Worm (Caenorhabditis elegans) whole organism, L4 larva: ENCODE results near the gene fbxc-54.

Source experiments
- ZK546.5 ChIP-seq, 2 experiments: sonication (generic microtip); optimal IDR thresholded peaks; 2 replicates each; lab custom pipeline; 2017; ENCODE audit warnings: missing biosample characterization in 2 of 2, missing genetic modification characterization in 2 of 2
- fkh-10 ChIP-seq: fragments of 150-350 bp; optimal IDR thresholded peaks from 2 replicates; lab custom pipeline; 2014; ENCODE audit warnings: missing biosample characterization, missing genetic modification reagents, missing genetic modification characterization
- jun-1 ChIP-seq: fragments of 150-350 bp; optimal IDR thresholded peaks from 2 replicates; lab custom pipeline; 2014; ENCODE audit warnings: missing biosample characterization, missing genetic modification reagents, missing genetic modification characterization
- mdt-29 ChIP-seq: fragments of 200-800 bp; sonication (Bioruptor generic); IDR thresholded peaks from 2 replicates; pipeline ENCODE4 v1.3.6; 2022; ENCODE audit warnings: missing genetic modification reagents, missing genetic modification characterization, missing compliant biosample characterization
- nhr-11 ChIP-seq: fragments of 150-350 bp; optimal IDR thresholded peaks from 2 replicates; lab custom pipeline; 2014; ENCODE audit warnings: missing biosample characterization, missing genetic modification characterization
- nhr-25 ChIP-seq: sonication (generic microtip); optimal IDR thresholded peaks from 2 replicates; lab custom pipeline; 2017; ENCODE audit warnings: missing genetic modification characterization, mild to moderate bottlenecking, missing compliant biosample characterization, antibody characterized with exemption, moderate library complexity, borderline replicate concordance; ENCODE audit not compliant: insufficient read depth
- nhr-6 ChIP-seq: fragments of 150-350 bp; optimal IDR thresholded peaks from 2 replicates; lab custom pipeline; 2014; ENCODE audit warnings: missing biosample characterization, missing genetic modification characterization
- nhr-77 ChIP-seq: fragments of 150-350 bp; optimal IDR thresholded peaks from 2 replicates; lab custom pipeline; 2014; ENCODE audit warnings: missing biosample characterization, missing genetic modification characterization
- pha-4 ChIP-seq, 2 experiments: fragments of 150-350 bp in 1 of 2; fragments of 200-800 bp in 1 of 2; sonication (Bioruptor generic) in 1 of 2; IDR thresholded peaks in 1 of 2; optimal IDR thresholded peaks in 1 of 2; 2 replicates each; pipeline versions ENCODE4 v1.3.6 to Lab custom; 2014 to 2022; ENCODE audit warnings: missing genetic modification characterization in 2 of 2, missing genetic modification reagents in 2 of 2, missing biosample characterization in 1 of 2, missing compliant biosample characterization in 1 of 2
- zfp-2 ChIP-seq: sonication (generic microtip); optimal IDR thresholded peaks from 2 replicates; lab custom pipeline; 2016; ENCODE audit warnings: mild to moderate bottlenecking, missing genetic modification characterization, missing compliant biosample characterization
- zfp-3 ChIP-seq: fragments of 200-800 bp; sonication (Bioruptor generic); conservative IDR thresholded peaks from 2 replicates; pipeline ENCODE4 v1.3.6; 2022; ENCODE audit warnings: missing genetic modification reagents, missing genetic modification characterization, missing compliant biosample characterization

DNA sequence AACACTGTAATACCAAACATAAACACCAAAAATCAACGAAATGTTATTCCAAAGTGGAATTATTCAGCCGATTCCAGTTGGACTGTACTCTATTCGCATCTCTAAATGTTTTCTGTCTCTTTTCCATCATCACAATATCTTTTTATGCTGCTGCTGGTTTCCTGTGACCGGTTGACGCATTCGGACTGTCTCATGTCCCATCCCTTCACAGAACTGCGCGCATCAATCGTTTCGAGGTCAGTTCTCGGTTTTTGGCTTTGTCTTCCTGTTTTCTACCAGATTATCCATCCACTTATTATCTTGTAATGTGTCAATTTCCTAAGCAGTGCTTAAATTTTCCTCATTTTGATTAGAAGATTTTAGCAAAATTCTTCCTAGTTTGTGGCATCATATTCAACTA is 28.5 kb downstream of the fbxc-54 start:
- TF ChIP-seq nhr-77 (no peak), fkh-10 (GFP tag; lab: Kevin White, UChicago) (no peak), zfp-3 (no peak), nhr-11 (no peak), jun-1 (tag; lab: Kevin White, UChicago) (no peak), nhr-25 (tag; lab: Kevin White, UChicago) (no peak), nhr-6 (tag; lab: Kevin White, UChicago) (no peak), ZK546.5 (tag; optimal IDR thresholded peaks at IDR 0.05; lab: Kevin White, UChicago) (no peak), zfp-2 (no peak), mdt-29 (GFP tag; lab: Robert Waterston, UW) (no peak), pha-4 (GFP tag; IDR thresholded peaks at IDR 0.05; lab: Robert Waterston, UW) (no peak), pha-4 (tag; optimal IDR thresholded peaks at IDR 0.05; lab: Kevin White, UChicago) (no peak)
